Worm (Caenorhabditis elegans) whole organism, young adult: ENCODE results near the gene F56D6.18.

Experiments
- lir-1 ChIP-seq: fragments of 200-800 bp; sonication (Bioruptor generic); conservative IDR thresholded peaks from 2 replicates; pipeline ENCODE4 v1.3.6; 2022; ENCODE audit warnings: missing genetic modification reagents, missing genetic modification characterization, missing compliant biosample characterization
- mel-28 ChIP-seq: sonication (generic microtip); optimal IDR thresholded peaks from 2 replicates; lab custom pipeline; 2016; ENCODE audit warnings: borderline replicate concordance, mild to moderate bottlenecking, missing genetic modification characterization, missing compliant biosample characterization
- nfya-2 ChIP-seq: fragments of 200-800 bp; sonication (Bioruptor generic); IDR thresholded peaks from 2 replicates; pipeline ENCODE4 v1.3.6; 2022; ENCODE audit warnings: missing genetic modification reagents, missing genetic modification characterization, missing compliant biosample characterization
- pbrm-1 ChIP-seq: fragments of 200-800 bp; sonication (Bioruptor generic); IDR thresholded peaks from 2 replicates; pipeline ENCODE4 v1.3.6; 2022; ENCODE audit warnings: missing genetic modification reagents, missing genetic modification characterization, missing compliant biosample characterization
- xnd-1 ChIP-seq: sonication (generic microtip); optimal IDR thresholded peaks from 2 replicates; lab custom pipeline; 2016; ENCODE audit warnings: missing genotype, missing genetic modification reagents, missing genetic modification characterization, missing compliant biosample characterization
- ztf-18 ChIP-seq: sonication (generic microtip); optimal IDR thresholded peaks from 2 replicates; lab custom pipeline; 2016; ENCODE audit warnings: missing genotype, mild to moderate bottlenecking, missing genetic modification characterization, missing compliant biosample characterization

- TF ChIP-seq lir-1: no peak
- no peak for TF ChIP-seq nfya-2 (GFP tag; lab: Robert Waterston, UW)
- no peak for TF ChIP-seq ztf-18 (tag; lab: Kevin White, UChicago)
- no peak for TF ChIP-seq xnd-1 (tag; lab: Kevin White, UChicago)
- no peak for TF ChIP-seq pbrm-1 (GFP tag; lab: Robert Waterston, UW)
- no peak for TF ChIP-seq mel-28 (tag; lab: Kevin White, UChicago)
Observed at ce11 chrIV:3892027-3892426, 19.7 kb downstream of the F56D6.18 start, which contains the start of gene F56D6.9.
